4 fruit fly cellular contexts compared by ENCODE assay signal in genomic region chrX:16821216-16821615, dm6.
TF ChIP-seq lines count a peak whose summit lies in the region.

No protein-coding gene starts in this region.

- TF ChIP-seq CTCF in whole organism, embryonic (GFP tag; optimal IDR thresholded peaks at IDR 0.05; lab: Kevin White, UChicago) = no peak

TF ChIP-seq in whole organism, adult, 20 proteins besides CTCF, POLR2A, EP300 and RAD21:
- TF ChIP-seq kay (GFP tag; lab: Kevin White, UChicago; ENCODE audit: borderline replicate concordance) (no peak), bab1 (GFP tag; optimal IDR thresholded peaks at IDR 0.05; lab: Kevin White, UChicago) (peak; percentile 23)

TF ChIP-seq in whole organism, embryonic, 481 proteins besides CTCF, POLR2A, EP300 and RAD21:
- peak; percentile 12 for TF ChIP-seq Oli (tag; optimal IDR thresholded peaks at IDR 0.05; lab: Kevin White, UChicago)
- TF ChIP-seq pfk (GFP tag; optimal IDR thresholded peaks at IDR 0.05; lab: Kevin White, UChicago) = no peak
- 0 out of 2 replicates have a peak, but pooled peaks have one; percentile 16 for TF ChIP-seq HLH3B (GFP tag; IDR thresholded peaks at IDR 0.05; lab: Robert Waterston, UW)
- peak in 1 of 2 experiments; percentile 57 for TF ChIP-seq Pdp1 (GFP tag; optimal IDR thresholded peaks at IDR 0.05; lab: Kevin White, UChicago)
- TF ChIP-seq CG7839 (tag; optimal IDR thresholded peaks at IDR 0.05; lab: Kevin White, UChicago) = peak; percentile 13
- TF ChIP-seq CG15696 (tag; optimal IDR thresholded peaks at IDR 0.05; lab: Kevin White, UChicago) = no peak
- TF ChIP-seq Blimp-1 (GFP tag; optimal IDR thresholded peaks at IDR 0.05; lab: Kevin White, UChicago) = peak; percentile 30
- peak in 1 of 2 experiments; percentile 4 for TF ChIP-seq Hr51 (GFP tag; optimal IDR thresholded peaks at IDR 0.05; lab: Kevin White, UChicago)
- TF ChIP-seq nom (GFP tag; optimal IDR thresholded peaks at IDR 0.05; lab: Kevin White, UChicago) = no peak
- no peak for TF ChIP-seq twi (tag; optimal IDR thresholded peaks at IDR 0.05; lab: Kevin White, UChicago)
- TF ChIP-seq Nf-YC (tag; optimal IDR thresholded peaks at IDR 0.05; lab: Kevin White, UChicago) = no peak
- TF ChIP-seq Sox102F (GFP tag; optimal IDR thresholded peaks at IDR 0.05; lab: Kevin White, UChicago) = peak; percentile 40
- TF ChIP-seq dmrt99B (tag; optimal IDR thresholded peaks at IDR 0.05; lab: Kevin White, UChicago) = peak; percentile 38
- TF ChIP-seq CG11504 (tag; optimal IDR thresholded peaks at IDR 0.05; lab: Kevin White, UChicago) = peak; percentile 48
- peak; percentile 39 for TF ChIP-seq gem (tag; optimal IDR thresholded peaks at IDR 0.05; lab: Kevin White, UChicago)
- TF ChIP-seq CG17359 (tag; optimal IDR thresholded peaks at IDR 0.05; lab: Kevin White, UChicago) = peak; percentile 23
- peak; percentile 44 for TF ChIP-seq phol (tag; optimal IDR thresholded peaks at IDR 0.05; lab: Kevin White, UChicago)
- TF ChIP-seq CG2678 (tag; optimal IDR thresholded peaks at IDR 0.05; lab: Kevin White, UChicago) = peak; percentile 29
- peak; percentile 11 for TF ChIP-seq CG2712 (tag; optimal IDR thresholded peaks at IDR 0.05; lab: Kevin White, UChicago)
- TF ChIP-seq sens (GFP tag; lab: Kevin White, UChicago) = peak; percentile 76
- TF ChIP-seq Med (GFP tag; lab: Kevin White, UChicago) = peak; percentile 52
- TF ChIP-seq Sox100B (GFP tag; optimal IDR thresholded peaks at IDR 0.05; lab: Kevin White, UChicago) = peak; percentile 9
- no peak for TF ChIP-seq CG8290 (GFP tag; optimal IDR thresholded peaks at IDR 0.05; lab: Kevin White, UChicago)
- TF ChIP-seq CG8290 (tag; optimal IDR thresholded peaks at IDR 0.05; lab: Kevin White, UChicago) = no peak
- peak; percentile 33; the same call in 1 of the 2 replicates for TF ChIP-seq CG31441 (GFP tag; IDR thresholded peaks at IDR 0.05; lab: Robert Waterston, UW)
- no peak for TF ChIP-seq HLH54F (GFP tag; optimal IDR thresholded peaks at IDR 0.05; lab: Kevin White, UChicago)
- TF ChIP-seq fd96Cb (tag; optimal IDR thresholded peaks at IDR 0.05; lab: Kevin White, UChicago) = peak; percentile 12
- no peak for TF ChIP-seq CG3407 (GFP tag; optimal IDR thresholded peaks at IDR 0.05; lab: Kevin White, UChicago)
- TF ChIP-seq D19A (tag; optimal IDR thresholded peaks at IDR 0.05; lab: Kevin White, UChicago) = peak; percentile 2

TF ChIP-seq in whole organism, prepupa, 60 proteins besides CTCF, POLR2A, EP300 and RAD21:
- TF ChIP-seq CG6808 (GFP tag; optimal IDR thresholded peaks at IDR 0.05; lab: Kevin White, UChicago) = no peak
- TF ChIP-seq Hr4 (GFP tag; optimal IDR thresholded peaks at IDR 0.05; lab: Kevin White, UChicago) = peak; percentile 40
- peak; percentile 70 for TF ChIP-seq CG15336 (GFP tag; IDR thresholded peaks at IDR 0.05; lab: Robert Waterston, UW)
- peak; percentile 10 for TF ChIP-seq achi (GFP tag; optimal IDR thresholded peaks at IDR 0.05; lab: Kevin White, UChicago)
- TF ChIP-seq CG11294 (GFP tag; IDR thresholded peaks at IDR 0.05; lab: Robert Waterston, UW) = peak; percentile 6; the same call in 1 of the 2 replicates
- TF ChIP-seq CG9139 (GFP tag; optimal IDR thresholded peaks at IDR 0.05; lab: Kevin White, UChicago) = no peak
- TF ChIP-seq CG11762 (GFP tag; optimal IDR thresholded peaks at IDR 0.05; lab: Kevin White, UChicago; ENCODE audit: insufficient read depth) = peak; percentile 10
- TF ChIP-seq Eip78C (GFP tag; lab: Kevin White, UChicago) = peak; percentile 78
- TF ChIP-seq vri (GFP tag; optimal IDR thresholded peaks at IDR 0.05; lab: Kevin White, UChicago) = no peak
- TF ChIP-seq Sox15 (GFP tag; optimal IDR thresholded peaks at IDR 0.05; lab: Kevin White, UChicago) = no peak
- TF ChIP-seq acj6 (GFP tag; optimal IDR thresholded peaks at IDR 0.05; lab: Kevin White, UChicago) = peak; percentile 13
- TF ChIP-seq ss (GFP tag; optimal IDR thresholded peaks at IDR 0.05; lab: Kevin White, UChicago) = no peak
- TF ChIP-seq CG8119 (GFP tag; IDR thresholded peaks at IDR 0.05; lab: Robert Waterston, UW) = peak; percentile 62; the same call in 2 of the 3 replicates
- peak; percentile 51 for TF ChIP-seq CG6276 (GFP tag; optimal IDR thresholded peaks at IDR 0.05; lab: Kevin White, UChicago)
- peak; percentile 31 for TF ChIP-seq OdsH (GFP tag; optimal IDR thresholded peaks at IDR 0.05; lab: Kevin White, UChicago)
- peak; percentile 63 for TF ChIP-seq CG32006 (GFP tag; optimal IDR thresholded peaks at IDR 0.05; lab: Kevin White, UChicago)
- 0 out of 3 replicates have a peak, but pooled peaks have one; percentile 40 for TF ChIP-seq CG6163 (GFP tag; IDR thresholded peaks at IDR 0.05; lab: Robert Waterston, UW)
- peak; percentile 26 for TF ChIP-seq CG4318 (GFP tag; optimal IDR thresholded peaks at IDR 0.05; lab: Kevin White, UChicago)
- TF ChIP-seq CG10669 (GFP tag; optimal IDR thresholded peaks at IDR 0.05; lab: Kevin White, UChicago) = peak; percentile 5
- TF ChIP-seq pdm3 (GFP tag; optimal IDR thresholded peaks at IDR 0.05; lab: Kevin White, UChicago) = peak; percentile 35
- peak; percentile 12 for TF ChIP-seq net (GFP tag; optimal IDR thresholded peaks at IDR 0.05; lab: Kevin White, UChicago)
- peak; percentile 62 for TF ChIP-seq eg (GFP tag; IDR thresholded peaks at IDR 0.05; lab: Robert Waterston, UW)
- TF ChIP-seq Smox (GFP tag; optimal IDR thresholded peaks at IDR 0.05; lab: Kevin White, UChicago) = no peak
- peak; percentile 5 for TF ChIP-seq CG10631 (GFP tag; optimal IDR thresholded peaks at IDR 0.05; lab: Kevin White, UChicago)

TF ChIP-seq in whole organism, pupa, 21 proteins besides CTCF, POLR2A, EP300 and RAD21:
- 0 out of 3 replicates have a peak, but pooled peaks have one; percentile 14 for TF ChIP-seq fd96Ca (GFP tag; IDR thresholded peaks at IDR 0.05; lab: Robert Waterston, UW)
- no peak for TF ChIP-seq Snoo (tag; optimal IDR thresholded peaks at IDR 0.05; lab: Kevin White, UChicago)
- no peak for TF ChIP-seq gl (tag; optimal IDR thresholded peaks at IDR 0.05; lab: Kevin White, UChicago)
- TF ChIP-seq CG4496 (GFP tag; IDR thresholded peaks at IDR 0.05; lab: Robert Waterston, UW) = peak; percentile 61; the same call in 2 of the 3 replicates
- peak; percentile 36 for TF ChIP-seq CG14655 (GFP tag; optimal IDR thresholded peaks at IDR 0.05; lab: Kevin White, UChicago)
- peak; percentile 29 for TF ChIP-seq CG8301 (tag; optimal IDR thresholded peaks at IDR 0.05; lab: Kevin White, UChicago)
- TF ChIP-seq CG17806 (tag; optimal IDR thresholded peaks at IDR 0.05; lab: Kevin White, UChicago) = peak; percentile 4
- no peak for TF ChIP-seq CG9948 (tag; optimal IDR thresholded peaks at IDR 0.05; lab: Kevin White, UChicago)
- TF ChIP-seq CG32121 (GFP tag; IDR thresholded peaks at IDR 0.05; lab: Robert Waterston, UW) = peak; percentile 66
- TF ChIP-seq D1 (tag; optimal IDR thresholded peaks at IDR 0.05; lab: Kevin White, UChicago) = no peak
- TF ChIP-seq CG34367 (tag; optimal IDR thresholded peaks at IDR 0.05; lab: Kevin White, UChicago) = no peak
- peak; percentile 31 for TF ChIP-seq Pif1A (GFP tag; optimal IDR thresholded peaks at IDR 0.05; lab: Kevin White, UChicago)
